Fruit fly (Drosophila melanogaster): ENCODE results near the gene Ca-alpha1T.

The Ca-alpha1T gene

dm6 chrX:6059135-6059824 lies 133.0 kb downstream of the Ca-alpha1T start:
- TF ChIP-seq usp (GFP tag; optimal IDR thresholded peaks at IDR 0.05) (no peak), Dll (optimal IDR thresholded peaks at IDR 0.05) (no peak), CG8478 (optimal IDR thresholded peaks at IDR 0.05) (no peak), pan (optimal IDR thresholded peaks at IDR 0.05) (no peak), EcR (GFP tag; optimal IDR thresholded peaks at IDR 0.05) (no peak), psq (optimal IDR thresholded peaks at IDR 0.05) (no peak)

Data from whole organism.